Fruit fly (Drosophila melanogaster) whole organism, embryonic: ENCODE results near the gene gce.

Experiments used
- ATbp ChIP-seq: fragments of 200-800 bp; sonication (Bioruptor generic); optimal IDR thresholded peaks from 2 replicates; lab custom pipeline; 2017; ENCODE audit warnings: missing biosample characterization, mild to moderate bottlenecking, missing genetic modification characterization, missing genetic modification reagents
- Adf1 ChIP-seq: fragments of 200-800 bp; sonication (Bioruptor generic); IDR thresholded peaks from 2 replicates; pipeline ENCODE4 v1.3.6; 2022; ENCODE audit warnings: missing biosample characterization, missing genetic modification characterization
- Blimp-1 ChIP-seq: fragments of 200-800 bp; sonication (Bioruptor generic); optimal IDR thresholded peaks from 3 replicates; lab custom pipeline; 2018; ENCODE audit warnings: missing biosample characterization, missing genetic modification characterization, mild to moderate bottlenecking, moderate library complexity, missing genetic modification reagents
- CG10147 ChIP-seq: fragments of 200-800 bp; sonication (Bioruptor generic); optimal IDR thresholded peaks from 2 replicates; lab custom pipeline; 2019; ENCODE audit warnings: missing biosample characterization, mild to moderate bottlenecking, missing genetic modification characterization, moderate library complexity
- CG10267 ChIP-seq: fragments of 200-800 bp; sonication (Bioruptor generic); optimal IDR thresholded peaks from 2 replicates; lab custom pipeline; 2018; ENCODE audit warnings: missing biosample characterization, mild to moderate bottlenecking, missing genetic modification characterization, moderate library complexity
- CG10979 ChIP-seq: fragments of 200-800 bp; sonication (Bioruptor generic); optimal IDR thresholded peaks from 2 replicates; lab custom pipeline; 2018; ENCODE audit warnings: missing biosample characterization, mild to moderate bottlenecking, missing genetic modification characterization, moderate library complexity
- CG11398 ChIP-seq: fragments of 200-800 bp; sonication (Bioruptor generic); optimal IDR thresholded peaks from 2 replicates; lab custom pipeline; 2016; ENCODE audit warnings: missing biosample characterization, missing genetic modification characterization
- CG11504 ChIP-seq: fragments of 200-800 bp; sonication (Bioruptor generic); optimal IDR thresholded peaks from 3 replicates; lab custom pipeline; 2019; ENCODE audit warnings: missing biosample characterization, mild to moderate bottlenecking, missing genetic modification characterization, moderate library complexity
- CG11560 ChIP-seq: fragments of 200-800 bp; sonication (Bioruptor generic); IDR thresholded peaks from 3 replicates; pipeline ENCODE4 v1.3.6; 2022; ENCODE audit warnings: missing biosample characterization, missing genetic modification characterization
- CG12155 ChIP-seq: fragments of 200-800 bp; sonication (Bioruptor generic); optimal IDR thresholded peaks from 3 replicates; lab custom pipeline; 2016; ENCODE audit warnings: missing biosample characterization, missing genetic modification characterization
- CG12391 ChIP-seq: fragments of 200-800 bp; sonication (Bioruptor generic); optimal IDR thresholded peaks from 3 replicates; lab custom pipeline; 2018; ENCODE audit warnings: missing biosample characterization, mild to moderate bottlenecking, missing genetic modification characterization, moderate library complexity
- CG14050 ChIP-seq: fragments of 200-800 bp; sonication (Bioruptor generic); IDR thresholded peaks from 3 replicates; pipeline ENCODE4 v1.3.6; 2022; ENCODE audit warnings: missing biosample characterization, missing genetic modification characterization
- CG14667 ChIP-seq: fragments of 200-800 bp; sonication (Bioruptor generic); IDR thresholded peaks from 2 replicates; pipeline ENCODE4 v1.3.6; 2022; ENCODE audit warnings: missing biosample characterization, missing genetic modification characterization
- CG14710 ChIP-seq: fragments of 200-800 bp; sonication (Bioruptor generic); optimal IDR thresholded peaks from 3 replicates; lab custom pipeline; 2019; ENCODE audit warnings: missing biosample characterization, mild to moderate bottlenecking, missing genetic modification characterization, moderate library complexity
- CG15073 ChIP-seq: fragments of 200-800 bp; sonication (Bioruptor generic); optimal IDR thresholded peaks from 2 replicates; lab custom pipeline; 2016; ENCODE audit warnings: missing biosample characterization, missing genetic modification characterization
- CG16813 ChIP-seq: fragments of 200-800 bp; sonication (Bioruptor generic); IDR thresholded peaks from 3 replicates; pipeline ENCODE4 v1.3.6; 2022; ENCODE audit warnings: missing biosample characterization, missing genetic modification characterization; ENCODE audit not compliant: partially characterized antibody
- CG18619 ChIP-seq: fragments of 200-800 bp; sonication (Bioruptor generic); optimal IDR thresholded peaks from 3 replicates; lab custom pipeline; 2017; ENCODE audit warnings: missing biosample characterization, mild to moderate bottlenecking, missing genetic modification characterization
- CG18764 ChIP-seq: fragments of 200-800 bp; sonication (Bioruptor generic); optimal IDR thresholded peaks from 3 replicates; lab custom pipeline; 2016; ENCODE audit warnings: missing biosample characterization, missing genetic modification characterization
- CG2120 ChIP-seq: fragments of 200-800 bp; sonication (Bioruptor generic); optimal IDR thresholded peaks from 3 replicates; lab custom pipeline; 2016; ENCODE audit warnings: missing biosample characterization, missing genetic modification characterization
- CG34224 ChIP-seq: fragments of 200-800 bp; sonication (Bioruptor generic); IDR thresholded peaks from 3 replicates; pipeline ENCODE4 v1.3.6; 2022; ENCODE audit warnings: missing biosample characterization, missing genetic modification characterization; ENCODE audit not compliant: partially characterized antibody
- CG4328 ChIP-seq: fragments of 200-800 bp; sonication (Bioruptor generic); optimal IDR thresholded peaks from 3 replicates; lab custom pipeline; 2017; ENCODE audit warnings: missing biosample characterization, missing genetic modification reagents, missing genetic modification characterization
- CG5245 ChIP-seq: fragments of 200-800 bp; sonication (Bioruptor generic); optimal IDR thresholded peaks from 3 replicates; lab custom pipeline; 2016; ENCODE audit warnings: missing biosample characterization, missing genetic modification characterization
- CG6765 ChIP-seq: fragments of 200-800 bp; sonication (Bioruptor generic); optimal IDR thresholded peaks from 3 replicates; lab custom pipeline; 2017; ENCODE audit warnings: missing biosample characterization, mild to moderate bottlenecking, missing genetic modification characterization
- CG7372 ChIP-seq: fragments of 200-800 bp; sonication (Bioruptor generic); IDR thresholded peaks from 2 replicates; pipeline ENCODE4 v1.3.6; 2022; ENCODE audit warnings: missing biosample characterization, missing genetic modification characterization
- CG7963 ChIP-seq: fragments of 200-800 bp; sonication (Bioruptor generic); IDR thresholded peaks from 3 replicates; pipeline ENCODE4 v1.3.6; 2022; ENCODE audit warnings: missing biosample characterization, missing genetic modification characterization; ENCODE audit not compliant: partially characterized antibody
- Dad ChIP-seq: fragments of 200-800 bp; sonication (Bioruptor generic); optimal IDR thresholded peaks from 3 replicates; lab custom pipeline; 2016; ENCODE audit warnings: missing biosample characterization, missing genetic modification characterization
- Dek ChIP-seq: fragments of 200-800 bp; sonication (Bioruptor generic); optimal IDR thresholded peaks from 3 replicates; lab custom pipeline; 2019; ENCODE audit warnings: missing biosample characterization, mild to moderate bottlenecking, missing genetic modification characterization, moderate library complexity
- Dip3 ChIP-seq: fragments of 200-800 bp; sonication (Bioruptor generic); optimal IDR thresholded peaks from 3 replicates; lab custom pipeline; 2016; ENCODE audit warnings: missing biosample characterization, missing genetic modification characterization
- Hmx ChIP-seq: fragments of 200-800 bp; sonication (Bioruptor generic); optimal IDR thresholded peaks from 2 replicates; lab custom pipeline; 2016; ENCODE audit warnings: missing biosample characterization, missing genetic modification characterization
- Hr3 ChIP-seq: fragments of 200-800 bp; sonication (Bioruptor generic); optimal IDR thresholded peaks from 3 replicates; lab custom pipeline; 2016; ENCODE audit warnings: missing biosample characterization, missing genetic modification characterization
- Med ChIP-seq: fragments of 200-800 bp; sonication (Bioruptor generic); peaks from one replicate; lab custom pipeline; 2016; ENCODE audit warnings: missing biosample characterization, missing genetic modification characterization, mild to moderate bottlenecking, inconsistent platforms, moderate library complexity
- Mes4 ChIP-seq: fragments of 200-800 bp; sonication (Bioruptor generic); optimal IDR thresholded peaks from 2 replicates; lab custom pipeline; 2016; ENCODE audit warnings: missing biosample characterization, missing genetic modification characterization
- Opbp ChIP-seq: fragments of 200-800 bp; sonication (Bioruptor generic); IDR thresholded peaks from 3 replicates; pipeline ENCODE4 v1.3.6; 2022; ENCODE audit warnings: missing biosample characterization, missing genetic modification characterization; ENCODE audit not compliant: partially characterized antibody
- Vsx1 ChIP-seq: fragments of 200-800 bp; sonication (Bioruptor generic); optimal IDR thresholded peaks from 2 replicates; lab custom pipeline; 2017; ENCODE audit warnings: missing biosample characterization, mild to moderate bottlenecking, missing genetic modification characterization, missing genetic modification reagents
- btn ChIP-seq: fragments of 200-800 bp; sonication (Bioruptor generic); optimal IDR thresholded peaks from 2 replicates; lab custom pipeline; 2016; ENCODE audit warnings: missing biosample characterization, missing genetic modification characterization
- crc ChIP-seq: fragments of 200-800 bp; sonication (Bioruptor generic); optimal IDR thresholded peaks from 2 replicates; lab custom pipeline; 2016; ENCODE audit warnings: missing biosample characterization, missing genetic modification characterization
- dm ChIP-seq: fragments of 200-800 bp; sonication (Bioruptor generic); optimal IDR thresholded peaks from 3 replicates; lab custom pipeline; 2016; ENCODE audit warnings: missing biosample characterization, missing genetic modification characterization
- esg ChIP-seq: fragments of 200-800 bp; sonication (Bioruptor generic); conservative IDR thresholded peaks from 2 replicates; pipeline ENCODE4 v1.3.6; 2022; ENCODE audit warnings: missing biosample characterization, missing genetic modification characterization
- fu2 ChIP-seq: fragments of 200-800 bp; sonication (Bioruptor generic); optimal IDR thresholded peaks from 2 replicates; lab custom pipeline; 2016; ENCODE audit warnings: missing biosample characterization, missing genetic modification characterization
- gro ChIP-seq: fragments of 200-800 bp; sonication (Bioruptor generic); optimal IDR thresholded peaks from 2 replicates; lab custom pipeline; 2016; ENCODE audit warnings: missing biosample characterization, missing genetic modification characterization
- h ChIP-seq: fragments of >200 bp; optimal IDR thresholded peaks from 2 replicates; lab custom pipeline; 2017
- inv ChIP-seq: fragments of 200-800 bp; sonication (Bioruptor generic); IDR thresholded peaks from 2 replicates; pipeline ENCODE4 v1.3.6; 2022; ENCODE audit warnings: missing biosample characterization, missing genetic modification characterization; ENCODE audit not compliant: partially characterized antibody
- oc ChIP-seq: fragments of 200-800 bp; sonication (Bioruptor generic); optimal IDR thresholded peaks from 2 replicates; lab custom pipeline; 2018; ENCODE audit warnings: missing biosample characterization, mild to moderate bottlenecking, missing genetic modification characterization, moderate library complexity
- odd ChIP-seq: fragments of 200-800 bp; sonication (Bioruptor generic); optimal IDR thresholded peaks from 2 replicates; lab custom pipeline; 2017; ENCODE audit warnings: missing biosample characterization, mild to moderate bottlenecking, missing genetic modification characterization
- p53 ChIP-seq: fragments of 200-800 bp; sonication (Bioruptor generic); optimal IDR thresholded peaks from 2 replicates; lab custom pipeline; 2016; ENCODE audit warnings: missing biosample characterization, missing genetic modification characterization
- phol ChIP-seq: fragments of 200-800 bp; sonication (Bioruptor generic); optimal IDR thresholded peaks from 3 replicates; lab custom pipeline; 2018; ENCODE audit warnings: missing biosample characterization, mild to moderate bottlenecking, missing genetic modification characterization, moderate library complexity
- pita ChIP-seq: fragments of 200-800 bp; sonication (Bioruptor generic); optimal IDR thresholded peaks from 2 replicates; lab custom pipeline; 2017; ENCODE audit warnings: missing biosample characterization, mild to moderate bottlenecking, missing genetic modification characterization
- pzg ChIP-seq: fragments of 200-800 bp; sonication (Bioruptor generic); optimal IDR thresholded peaks from 3 replicates; lab custom pipeline; 2018; ENCODE audit warnings: missing biosample characterization, mild to moderate bottlenecking, missing genetic modification characterization, moderate library complexity
- scrt ChIP-seq: fragments of 200-800 bp; sonication (Bioruptor generic); optimal IDR thresholded peaks from 2 replicates; lab custom pipeline; 2018; ENCODE audit warnings: missing biosample characterization, mild to moderate bottlenecking, missing genetic modification characterization, moderate library complexity
- sd ChIP-seq: fragments of 200-800 bp; sonication (Bioruptor generic); optimal IDR thresholded peaks from 3 replicates; lab custom pipeline; 2018; ENCODE audit warnings: missing biosample characterization, mild to moderate bottlenecking, missing genetic modification characterization, moderate library complexity
- trh ChIP-seq: fragments of 200-800 bp; sonication (Bioruptor generic); optimal IDR thresholded peaks from 2 replicates; lab custom pipeline; 2016; ENCODE audit warnings: missing biosample characterization, missing genetic modification characterization

The gce gene

DNA sequence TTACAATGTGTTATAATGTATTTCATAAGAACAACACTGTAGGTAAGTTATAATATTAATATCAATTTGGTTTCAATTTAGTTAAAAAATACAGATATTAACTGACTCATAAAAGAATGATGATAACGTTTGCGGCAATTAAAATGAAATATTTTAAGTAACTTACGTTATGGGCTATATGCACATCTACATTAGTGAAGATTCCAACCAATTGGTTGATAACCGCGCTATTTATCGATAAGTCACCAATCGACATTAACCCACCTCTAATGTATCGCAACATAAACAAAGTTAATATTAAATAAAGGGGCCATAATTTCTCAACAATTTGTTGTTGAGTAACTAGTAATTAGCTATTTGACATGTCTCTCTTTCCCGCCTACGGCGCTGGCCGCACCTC, 4.8 kb upstream of the gce start, which contains the start of gene CG5877 (continued):
- TF ChIP-seq CG2120 (GFP tag; lab: Kevin White, UChicago): no peak
- TF ChIP-seq CG6765: no peak
- TF ChIP-seq Mes4 (GFP tag; lab: Kevin White, UChicago): no peak
- no peak for TF ChIP-seq CG18764
- no peak for TF ChIP-seq CG15073 (GFP tag; lab: Kevin White, UChicago)
- no peak for TF ChIP-seq Hmx (GFP tag; lab: Kevin White, UChicago)
- peak; percentile 8 for TF ChIP-seq CG10267 (tag; lab: Kevin White, UChicago)
- no peak for TF ChIP-seq Blimp-1 (GFP tag; lab: Kevin White, UChicago)
- TF ChIP-seq CG10147 (GFP tag; lab: Kevin White, UChicago): no peak
- no peak for TF ChIP-seq Hr3 (GFP tag; lab: Kevin White, UChicago)
- no peak for TF ChIP-seq CG14667 (GFP tag; lab: Robert Waterston, UW)
- no peak for TF ChIP-seq Dad
- no peak for TF ChIP-seq btn
- no peak for TF ChIP-seq Dip3 (GFP tag; lab: Kevin White, UChicago)
- TF ChIP-seq CG11504 (tag; lab: Kevin White, UChicago): peak; percentile 25
- TF ChIP-seq pzg (GFP tag; lab: Kevin White, UChicago): peak; percentile 47
- TF ChIP-seq Dek: no peak
- no peak for TF ChIP-seq CG11398 (GFP tag; lab: Kevin White, UChicago)
- peak; percentile 21 for TF ChIP-seq Med (GFP tag; lab: Kevin White, UChicago)
- no peak for TF ChIP-seq sd
- no peak for TF ChIP-seq trh (GFP tag; lab: Kevin White, UChicago)
- peak; percentile 13 for TF ChIP-seq CG12391 (tag; lab: Kevin White, UChicago)
- TF ChIP-seq oc (tag; lab: Kevin White, UChicago): no peak
- peak; percentile 7 for TF ChIP-seq phol (tag; lab: Kevin White, UChicago)
- no peak for TF ChIP-seq CG4328 (GFP tag; lab: Kevin White, UChicago)
- 0 out of 3 replicates have a peak, but pooled peaks have one; percentile 11 for TF ChIP-seq CG7963 (GFP tag; lab: Robert Waterston, UW)
- no peak for TF ChIP-seq dm (GFP tag; lab: Kevin White, UChicago)
- TF ChIP-seq scrt (GFP tag; lab: Kevin White, UChicago): no peak
- TF ChIP-seq inv (GFP tag; lab: Robert Waterston, UW): no peak
- TF ChIP-seq CG7372: no peak
- peak; percentile 50 for TF ChIP-seq CG16813 (GFP tag; lab: Robert Waterston, UW)
- no peak for TF ChIP-seq CG14050
- no peak for TF ChIP-seq CG11560 (tag; lab: Robert Waterston, UW)
- TF ChIP-seq CG10979 (tag; lab: Kevin White, UChicago): no peak
- TF ChIP-seq Adf1 (GFP tag; lab: Robert Waterston, UW): no peak
- no peak for TF ChIP-seq CG34224 (GFP tag; lab: Robert Waterston, UW)
- TF ChIP-seq gro (GFP tag; lab: Kevin White, UChicago): no peak
- TF ChIP-seq esg (GFP tag; lab: Robert Waterston, UW): no peak
- no peak for TF ChIP-seq fu2 (GFP tag; lab: Kevin White, UChicago)
- TF ChIP-seq ATbp (GFP tag; lab: Kevin White, UChicago): no peak
- 0 out of 3 replicates have a peak, but pooled peaks have one; percentile 24 for TF ChIP-seq Opbp (GFP tag; lab: Robert Waterston, UW)
- no peak for TF ChIP-seq CG12155 (GFP tag; lab: Kevin White, UChicago)
- no peak for TF ChIP-seq CG5245 (GFP tag; lab: Kevin White, UChicago)
- no peak for TF ChIP-seq Vsx1 (GFP tag; lab: Kevin White, UChicago)
- TF ChIP-seq crc (GFP tag; lab: Kevin White, UChicago): no peak
- peak; percentile 8 for TF ChIP-seq CG14710 (tag; lab: Kevin White, UChicago)
- TF ChIP-seq p53 (GFP tag; lab: Kevin White, UChicago): no peak
- TF ChIP-seq CG18619 (GFP tag; lab: Kevin White, UChicago): no peak
- TF ChIP-seq h (lab: Kevin White, UChicago): no peak
- TF ChIP-seq odd (GFP tag; lab: Kevin White, UChicago): no peak
- peak; percentile 52 for TF ChIP-seq pita (GFP tag; lab: Kevin White, UChicago)
